Worm (Caenorhabditis elegans) whole organism, young adult: ENCODE measurements around the gene egl-15.

Source experiments
- B0019.2 ChIP-seq: fragments of 200-800 bp; sonication (Bioruptor generic); conservative IDR thresholded peaks from 2 replicates; pipeline ENCODE4 v1.3.6; 2022; ENCODE audit warnings: missing genetic modification reagents, missing genetic modification characterization, missing compliant biosample characterization
- B0035.1 ChIP-seq: sonication (generic microtip); optimal IDR thresholded peaks from 2 replicates; lab custom pipeline; 2016; ENCODE audit warnings: missing genetic modification characterization, mild to moderate bottlenecking, missing compliant biosample characterization, missing genotype, missing genetic modification reagents
- C06A6.2 ChIP-seq: fragments of 200-800 bp; sonication (Bioruptor generic); conservative IDR thresholded peaks from 2 replicates; pipeline ENCODE4 v1.3.6; 2022; ENCODE audit warnings: missing genetic modification characterization, missing compliant biosample characterization
- F37B4.10 ChIP-seq: fragments of 200-800 bp; sonication (Bioruptor generic); IDR thresholded peaks from 2 replicates; pipeline ENCODE4 v1.3.6; 2022; ENCODE audit warnings: missing genetic modification characterization, missing compliant biosample characterization
- F39B2.1 ChIP-seq: fragments of 200-800 bp; sonication (Bioruptor generic); IDR thresholded peaks from 2 replicates; pipeline ENCODE4 v1.3.6; 2022; ENCODE audit warnings: missing genetic modification reagents, missing genetic modification characterization, missing compliant biosample characterization
- F55B11.4 ChIP-seq: sonication (generic microtip); optimal IDR thresholded peaks from 2 replicates; lab custom pipeline; 2016; ENCODE audit warnings: missing compliant biosample characterization, missing genetic modification characterization, borderline replicate concordance; ENCODE audit not compliant: insufficient read depth
- K12H6.12 ChIP-seq: fragments of 200-800 bp; sonication (Bioruptor generic); optimal IDR thresholded peaks from 2 replicates; lab custom pipeline; 2018; ENCODE audit warnings: mild to moderate bottlenecking, missing genetic modification characterization, missing compliant biosample characterization
- Y53F4B.3 ChIP-seq: fragments of 200-800 bp; sonication (Bioruptor generic); IDR thresholded peaks from 2 replicates; pipeline ENCODE4 v1.3.6; 2022; ENCODE audit warnings: missing genetic modification reagents, missing genetic modification characterization, missing compliant biosample characterization
- Y53G8AR.9 ChIP-seq: fragments of 200-800 bp; sonication (Bioruptor generic); conservative IDR thresholded peaks from 2 replicates; pipeline ENCODE4 v1.3.6; 2022; ENCODE audit warnings: missing genetic modification reagents, missing genetic modification characterization, missing compliant biosample characterization
- aptf-2 ChIP-seq: fragments of 200-800 bp; sonication (Bioruptor generic); conservative IDR thresholded peaks from 2 replicates; pipeline ENCODE4 v1.3.6; 2022; ENCODE audit warnings: missing genetic modification reagents, missing genetic modification characterization, missing compliant biosample characterization
- atf-7 ChIP-seq: sonication (generic microtip); optimal IDR thresholded peaks from 2 replicates; lab custom pipeline; 2017; ENCODE audit warnings: mild to moderate bottlenecking, missing genetic modification characterization, missing compliant biosample characterization
- athp-1 ChIP-seq: sonication (generic microtip); optimal IDR thresholded peaks from 2 replicates; lab custom pipeline; 2017; ENCODE audit warnings: mild to moderate bottlenecking, missing genetic modification characterization, missing compliant biosample characterization
- bed-1 ChIP-seq: fragments of 200-800 bp; sonication (Bioruptor generic); IDR thresholded peaks from 2 replicates; pipeline ENCODE4 v1.3.6; 2022; ENCODE audit warnings: missing genetic modification reagents, missing genetic modification characterization, missing compliant biosample characterization
- cebp-1 ChIP-seq, 2 experiments: fragments of 200-800 bp in 1 of 2; sonication (Bioruptor generic) in 1 of 2; sonication (generic microtip) in 1 of 2; IDR thresholded peaks in 1 of 2; optimal IDR thresholded peaks in 1 of 2; 2 replicates each; pipeline versions ENCODE4 v1.3.6 to Lab custom; 2017 to 2022; ENCODE audit warnings: missing compliant biosample characterization in 2 of 2, missing genetic modification characterization in 2 of 2, mild to moderate bottlenecking in 1 of 2, missing genetic modification reagents in 1 of 2, moderate library complexity in 1 of 2
- ceh-100 ChIP-seq: fragments of 200-800 bp; sonication (Bioruptor generic); IDR thresholded peaks from 2 replicates; pipeline ENCODE4 v1.3.6; 2022; ENCODE audit warnings: missing genetic modification reagents, missing genetic modification characterization, missing compliant biosample characterization
- egl-44 ChIP-seq: fragments of 200-800 bp; sonication (Bioruptor generic); IDR thresholded peaks from 2 replicates; pipeline ENCODE4 v1.3.6; 2022; ENCODE audit warnings: missing genetic modification reagents, missing genetic modification characterization, missing compliant biosample characterization
- fkh-3 ChIP-seq: sonication (generic microtip); optimal IDR thresholded peaks from 2 replicates; lab custom pipeline; 2016; ENCODE audit warnings: mild to moderate bottlenecking, missing genetic modification characterization, missing compliant biosample characterization
- hsf-1 ChIP-seq: fragments of 200-800 bp; sonication (Bioruptor generic); IDR thresholded peaks from 2 replicates; pipeline ENCODE4 v1.3.6; 2022; ENCODE audit warnings: missing genetic modification reagents, missing genetic modification characterization, missing compliant biosample characterization
- lag-1 ChIP-seq: fragments of 200-800 bp; sonication (Bioruptor generic); IDR thresholded peaks from 2 replicates; pipeline ENCODE4 v1.3.6; 2022; ENCODE audit warnings: missing genetic modification reagents, missing genetic modification characterization, missing compliant biosample characterization
- let-607 ChIP-seq, 2 experiments: fragments of 200-800 bp in 1 of 2; sonication (Bioruptor generic) in 1 of 2; sonication (generic microtip) in 1 of 2; optimal IDR thresholded peaks; 2 replicates each; lab custom pipeline; 2016 to 2018; ENCODE audit warnings: mild to moderate bottlenecking in 2 of 2, missing compliant biosample characterization in 2 of 2, missing genetic modification characterization in 2 of 2, moderate library complexity in 2 of 2, missing genotype in 1 of 2
- lin-26 ChIP-seq: fragments of 200-800 bp; sonication (Bioruptor generic); IDR thresholded peaks from 2 replicates; pipeline ENCODE4 v1.3.6; 2022; ENCODE audit warnings: missing genetic modification reagents, missing genetic modification characterization, missing compliant biosample characterization
- lin-35 ChIP-seq, 3 experiments: fragments of 150-350 bp in 2 of 3; sonication (generic microtip) in 1 of 3; optimal IDR thresholded peaks; 2 replicates each; lab custom pipeline; 2014 to 2018; ENCODE audit warnings: missing biosample characterization in 3 of 3, missing genetic modification characterization in 3 of 3, missing genetic modification reagents in 3 of 3
- lin-54 ChIP-seq: fragments of 200-800 bp; sonication (Bioruptor generic); optimal IDR thresholded peaks from 2 replicates; lab custom pipeline; 2018; ENCODE audit warnings: mild to moderate bottlenecking, missing genetic modification characterization, missing compliant biosample characterization
- lir-1 ChIP-seq: fragments of 200-800 bp; sonication (Bioruptor generic); conservative IDR thresholded peaks from 2 replicates; pipeline ENCODE4 v1.3.6; 2022; ENCODE audit warnings: missing genetic modification reagents, missing genetic modification characterization, missing compliant biosample characterization
- madf-6 ChIP-seq: fragments of 200-800 bp; sonication (Bioruptor generic); IDR thresholded peaks from 2 replicates; pipeline ENCODE4 v1.3.6; 2022; ENCODE audit warnings: missing genetic modification reagents, missing genetic modification characterization, missing compliant biosample characterization
- nfya-1 ChIP-seq: sonication (generic microtip); optimal IDR thresholded peaks from 2 replicates; lab custom pipeline; 2017; ENCODE audit warnings: antibody characterized with exemption, missing compliant biosample characterization, missing genetic modification characterization, borderline replicate concordance; ENCODE audit not compliant: insufficient read depth
- nfya-2 ChIP-seq: fragments of 200-800 bp; sonication (Bioruptor generic); IDR thresholded peaks from 2 replicates; pipeline ENCODE4 v1.3.6; 2022; ENCODE audit warnings: missing genetic modification reagents, missing genetic modification characterization, missing compliant biosample characterization
- rcor-1 ChIP-seq: fragments of 200-800 bp; sonication (Bioruptor generic); IDR thresholded peaks from 2 replicates; pipeline ENCODE4 v1.3.6; 2022; ENCODE audit warnings: missing genetic modification reagents, missing genetic modification characterization, missing compliant biosample characterization
- sdz-38 ChIP-seq: sonication (generic microtip); optimal IDR thresholded peaks from 2 replicates; lab custom pipeline; 2016; ENCODE audit warnings: missing genotype, missing genetic modification characterization, missing compliant biosample characterization
- sea-2 ChIP-seq: fragments of 200-800 bp; sonication (Bioruptor generic); IDR thresholded peaks from 2 replicates; pipeline ENCODE4 v1.3.6; 2022; ENCODE audit warnings: missing genetic modification characterization, missing compliant biosample characterization
- snpc-1.1 ChIP-seq: sonication (generic microtip); optimal IDR thresholded peaks from 2 replicates; lab custom pipeline; 2017; ENCODE audit warnings: missing genetic modification characterization, mild to moderate bottlenecking, missing compliant biosample characterization, antibody characterized with exemption, moderate library complexity, missing genotype, missing genetic modification reagents; ENCODE audit not compliant: insufficient read depth
- somi-1 ChIP-seq: fragments of 200-800 bp; sonication (Bioruptor generic); optimal IDR thresholded peaks from 2 replicates; lab custom pipeline; 2018; ENCODE audit warnings: mild to moderate bottlenecking, missing genetic modification characterization, missing compliant biosample characterization
- sptf-2 ChIP-seq: fragments of 200-800 bp; sonication (Bioruptor generic); optimal IDR thresholded peaks from 2 replicates; lab custom pipeline; 2018; ENCODE audit warnings: mild to moderate bottlenecking, missing genetic modification characterization, missing compliant biosample characterization
- zfh-2 ChIP-seq: fragments of 200-800 bp; sonication (Bioruptor generic); conservative IDR thresholded peaks from 2 replicates; pipeline ENCODE4 v1.3.6; 2022; ENCODE audit warnings: missing genetic modification reagents, missing genetic modification characterization, missing compliant biosample characterization
- zim-3 ChIP-seq: sonication (generic microtip); optimal IDR thresholded peaks from 2 replicates; lab custom pipeline; 2017; ENCODE audit warnings: mild to moderate bottlenecking, missing genetic modification characterization, moderate library complexity, missing compliant biosample characterization
- ztf-18 ChIP-seq: sonication (generic microtip); optimal IDR thresholded peaks from 2 replicates; lab custom pipeline; 2016; ENCODE audit warnings: missing genotype, mild to moderate bottlenecking, missing genetic modification characterization, missing compliant biosample characterization
- ztf-22 ChIP-seq: fragments of 200-800 bp; sonication (Bioruptor generic); optimal IDR thresholded peaks from 2 replicates; lab custom pipeline; 2018; ENCODE audit warnings: mild to moderate bottlenecking, missing genetic modification characterization, moderate library complexity, missing compliant biosample characterization
- ztf-28 ChIP-seq: fragments of 200-800 bp; sonication (Bioruptor generic); IDR thresholded peaks from 2 replicates; pipeline ENCODE4 v1.3.6; 2022; ENCODE audit warnings: missing genetic modification reagents, missing genetic modification characterization, missing compliant biosample characterization

The egl-15 gene

DNA sequence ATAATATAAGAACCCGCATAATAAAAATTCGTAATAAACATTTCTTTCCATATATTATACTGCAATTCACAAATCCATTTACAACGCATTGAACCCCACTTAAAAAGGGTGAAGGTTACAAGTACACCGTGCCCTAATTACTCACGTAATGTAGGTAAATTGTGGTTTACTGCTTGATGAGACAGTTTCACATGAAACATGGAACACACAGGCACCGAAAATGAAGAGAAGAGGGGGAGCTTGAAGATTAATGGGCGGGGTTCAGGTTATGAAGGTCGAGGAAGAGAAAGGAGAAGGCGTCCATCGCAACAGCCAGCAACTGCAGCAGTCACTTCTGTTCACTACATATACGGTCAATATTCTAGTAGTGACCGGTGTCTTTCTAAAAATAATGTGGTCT, 43.5 kb downstream of the egl-15 start, which contains the start of gene lpr-6:
TSS of gene lpr-6 (plus strand) at position 251 of the 400 bp plus-strand sequence.
- TF ChIP-seq zfh-2 (GFP tag; lab: Robert Waterston, UW) = no peak
- no peak for TF ChIP-seq let-607 (tag; optimal IDR thresholded peaks at IDR 0.05; lab: Kevin White, UChicago)
- TF ChIP-seq lir-1 (GFP tag; lab: Robert Waterston, UW) = no peak
- TF ChIP-seq fkh-3 = no peak
- TF ChIP-seq sea-2 (GFP tag; lab: Robert Waterston, UW) = no peak
- no peak for TF ChIP-seq Y53F4B.3 (GFP tag; lab: Robert Waterston, UW)
- TF ChIP-seq bed-1 (GFP tag; lab: Robert Waterston, UW) = no peak
- no peak for TF ChIP-seq ceh-100 (GFP tag; lab: Robert Waterston, UW)
- no peak for TF ChIP-seq nfya-1 (tag; lab: Kevin White, UChicago)
- no peak for TF ChIP-seq B0019.2 (GFP tag; lab: Robert Waterston, UW)
- no peak for TF ChIP-seq B0035.1
- no peak for TF ChIP-seq rcor-1 (GFP tag; lab: Robert Waterston, UW)
- TF ChIP-seq F37B4.10 (GFP tag; lab: Robert Waterston, UW) = no peak
- no peak for TF ChIP-seq K12H6.12 (tag; lab: Kevin White, UChicago)
- no peak for TF ChIP-seq lin-35 (GFP tag; optimal IDR thresholded peaks at IDR 0.05; lab: Kevin White, UChicago)

DNA sequence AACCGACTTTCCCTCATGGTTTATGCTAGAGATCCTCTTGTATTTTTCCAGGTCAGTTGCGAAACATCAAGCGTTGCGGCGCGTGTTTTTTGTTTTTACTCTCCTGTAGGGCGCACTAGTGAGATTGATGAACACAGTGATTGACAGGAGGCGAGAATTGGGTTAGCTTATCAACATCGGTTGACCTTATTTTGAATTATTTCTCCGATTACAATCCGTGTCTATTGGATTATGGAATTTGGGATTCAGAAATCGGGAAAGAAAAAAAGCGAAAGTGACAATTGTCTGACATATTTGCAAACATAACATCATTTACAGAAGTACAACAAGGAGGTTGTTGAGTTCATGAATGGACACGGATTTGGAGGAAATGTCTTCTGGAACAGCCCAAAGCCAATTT, 44.7 kb downstream of the egl-15 start:
- TF ChIP-seq somi-1 (GFP tag; lab: Kevin White, UChicago) (no peak), snpc-1.1 (tag; lab: Kevin White, UChicago) (no peak), zim-3 (no peak), Y53G8AR.9 (GFP tag; lab: Robert Waterston, UW) (no peak), sptf-2 (GFP tag; lab: Kevin White, UChicago) (no peak), ztf-18 (tag; lab: Kevin White, UChicago) (no peak), ztf-28 (GFP tag; lab: Robert Waterston, UW) (no peak), hsf-1 (GFP tag; lab: Robert Waterston, UW) (no peak), egl-44 (GFP tag; lab: Robert Waterston, UW) (no peak), athp-1 (tag; lab: Kevin White, UChicago) (no peak), C06A6.2 (no peak), lin-54 (GFP tag; lab: Kevin White, UChicago) (no peak), ztf-22 (GFP tag; lab: Kevin White, UChicago) (no peak), lag-1 (no peak), sdz-38 (tag; lab: Kevin White, UChicago) (no peak), nfya-2 (GFP tag; lab: Robert Waterston, UW) (no peak), aptf-2 (GFP tag; lab: Robert Waterston, UW) (no peak), rcor-1 (GFP tag; lab: Robert Waterston, UW) (no peak), lin-26 (no peak), F55B11.4 (tag; lab: Kevin White, UChicago) (no peak)

DNA sequence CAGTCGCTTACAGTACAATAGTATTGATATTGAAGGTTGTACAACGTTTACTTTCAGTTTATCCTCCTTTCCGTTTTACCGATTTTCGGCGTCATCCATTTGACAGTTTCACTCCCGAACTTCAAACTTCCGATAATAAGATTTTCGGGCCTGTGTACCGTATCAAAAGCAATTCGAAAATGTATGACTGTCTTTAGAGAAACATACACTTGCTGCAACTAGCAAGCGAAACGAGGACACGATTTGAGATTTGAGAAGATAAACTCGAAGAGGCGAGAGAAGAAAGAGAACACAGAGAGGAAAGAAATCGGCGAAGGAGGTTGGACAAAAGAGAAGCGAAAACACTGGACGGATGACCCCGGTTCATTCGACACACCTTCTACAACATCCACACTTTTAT, 45.7 kb downstream of the egl-15 start, which contains the start of gene lpr-5:
TSS of gene lpr-5 (plus strand) at position 220 of the 400 bp plus-strand sequence.
- TF ChIP-seq F39B2.1 (GFP tag; lab: Robert Waterston, UW) = no peak
- no peak for TF ChIP-seq Y53G8AR.9 (GFP tag; lab: Robert Waterston, UW)
- TF ChIP-seq madf-6 (GFP tag; lab: Robert Waterston, UW) = no peak
- no peak for TF ChIP-seq cebp-1 (GFP tag; IDR thresholded peaks at IDR 0.05; lab: Robert Waterston, UW)
- TF ChIP-seq cebp-1 (tag; optimal IDR thresholded peaks at IDR 0.05; lab: Kevin White, UChicago) = no peak
- TF ChIP-seq atf-7 = no peak
